Fruit fly (Drosophila melanogaster) ovary, adult (tissue): ENCODE measurements around the gene Hsc70-3.
"Not testable (repeated sequence)": the region's sequence is repeated elsewhere in the genome, so short reads cannot be mapped to it uniquely, and the experiment has no call there.

Experiments
- CG17801 ChIP-seq: fragments of 200-800 bp; optimal IDR thresholded peaks from 2 replicates; lab custom pipeline; 2019; ENCODE audit warnings: missing biosample characterization, mild to moderate bottlenecking, missing genetic modification characterization, moderate library complexity; ENCODE audit not compliant: partially characterized antibody

The Hsc70-3 gene

dm6 chrX:11796925-11797324, 10.0 kb downstream of the Hsc70-3 start:
- no peak for TF ChIP-seq CG17801 (GFP tag; lab: Kevin White, UChicago)

DNA sequence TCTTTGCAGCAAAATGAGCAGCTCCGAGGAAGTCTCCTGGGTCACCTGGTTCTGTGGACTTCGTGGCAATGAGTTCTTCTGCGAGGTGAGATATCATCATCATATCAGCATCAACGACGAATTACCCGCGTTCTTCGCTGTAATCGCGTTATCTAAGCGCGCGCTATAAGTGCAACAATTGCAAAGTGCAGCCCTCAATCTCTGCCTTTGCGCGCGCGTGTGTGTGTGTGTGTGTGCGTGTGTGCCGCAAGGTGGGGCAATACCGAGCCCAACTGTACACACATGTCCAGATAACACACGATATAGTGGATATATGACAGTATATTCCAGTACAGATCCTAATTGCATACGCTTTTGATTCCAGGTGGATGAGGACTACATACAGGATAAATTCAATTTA, 13.5 kb downstream of the Hsc70-3 start:
- no peak for TF ChIP-seq CG17801 (GFP tag; lab: Kevin White, UChicago)

- peak; percentile 35 for TF ChIP-seq CG17801 (GFP tag; lab: Kevin White, UChicago)
These were observed 14.2 kb downstream of the Hsc70-3 start, which contains the start of gene CkIIbeta for dm6 chrX:11792415-11793328. Gene CkIIbeta, plus strand, starts transcription at chrX:11792533.

DNA sequence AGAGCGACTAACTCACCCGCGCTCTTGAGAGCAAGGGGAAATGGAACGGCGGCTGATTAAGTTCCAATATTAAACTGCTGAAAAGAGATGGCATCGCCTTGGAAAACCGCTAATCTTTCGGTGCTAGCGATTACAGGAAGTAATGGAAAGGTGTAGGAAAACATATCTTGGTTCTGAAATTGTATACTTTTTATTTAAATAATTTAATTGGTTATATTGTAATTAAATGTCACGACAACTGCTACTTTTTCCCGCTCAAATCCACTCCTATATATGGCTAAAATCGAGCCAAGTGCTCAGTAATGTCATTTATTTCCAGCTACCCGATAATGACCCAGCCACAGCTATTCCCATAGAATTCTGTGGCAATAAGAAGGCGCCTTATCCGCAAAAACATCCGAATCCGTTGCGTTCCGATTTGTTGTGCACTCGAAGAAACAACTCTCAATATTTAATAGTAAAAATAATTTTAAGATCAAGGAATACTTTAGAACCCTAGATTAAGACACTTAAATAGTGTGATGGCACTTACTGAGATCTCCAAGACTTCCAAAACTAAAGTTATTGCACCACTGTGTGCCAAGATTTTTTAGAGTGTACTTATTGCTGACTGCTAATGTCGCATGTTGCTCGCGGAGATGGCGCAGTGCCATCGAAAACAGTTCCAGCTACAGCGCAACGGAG, 18.6 kb downstream of the Hsc70-3 start:
- TF ChIP-seq CG17801 (GFP tag; lab: Kevin White, UChicago): no peak

- no peak for TF ChIP-seq CG17801 (GFP tag; lab: Kevin White, UChicago)
These were observed 19.8 kb downstream of the Hsc70-3 start, which contains the start of gene Karl for dm6 chrX:11787081-11787480. Gene Karl, plus strand, starts transcription at chrX:11787381.

- TF ChIP-seq CG17801 (GFP tag; lab: Kevin White, UChicago): no peak
These were observed 21.9 kb downstream of the Hsc70-3 start for dm6 chrX:11784997-11785396.

dm6 chrX:11778734-11779220, 28.1 kb downstream of the Hsc70-3 start, which contains the start of gene dy:
Gene dy, minus strand, starts transcription at chrX:11778784.
- TF ChIP-seq CG17801 (GFP tag; lab: Kevin White, UChicago): no peak

DNA sequence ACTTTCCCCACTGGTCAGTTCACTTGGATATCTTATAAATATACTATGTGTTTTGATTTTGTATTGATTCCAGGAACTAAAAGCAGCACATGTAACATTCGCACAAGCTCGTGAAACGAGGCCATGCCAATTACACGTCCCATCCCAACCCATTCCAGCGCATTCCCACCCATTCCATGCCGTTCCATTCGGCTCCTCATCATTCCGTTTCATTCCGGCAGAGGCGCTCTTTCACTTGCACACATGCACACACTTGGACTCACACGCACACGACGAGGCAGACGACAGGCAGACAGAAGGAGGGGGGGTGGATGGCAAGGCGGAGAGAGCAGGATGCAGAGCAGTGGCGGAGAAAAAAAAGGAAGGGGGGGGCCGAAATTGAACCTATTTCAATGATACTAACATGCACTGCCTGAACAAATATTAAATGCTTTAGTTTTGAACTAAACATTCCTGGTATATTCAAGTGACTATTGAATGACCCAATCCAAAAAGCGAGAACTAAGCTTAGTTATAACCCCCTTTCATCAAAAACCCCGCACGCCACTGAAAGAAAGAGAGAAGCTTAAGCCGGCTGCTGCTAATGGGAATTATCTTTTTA, 30.8 kb downstream of the Hsc70-3 start:
- TF ChIP-seq CG17801 (GFP tag; lab: Kevin White, UChicago): no peak

DNA sequence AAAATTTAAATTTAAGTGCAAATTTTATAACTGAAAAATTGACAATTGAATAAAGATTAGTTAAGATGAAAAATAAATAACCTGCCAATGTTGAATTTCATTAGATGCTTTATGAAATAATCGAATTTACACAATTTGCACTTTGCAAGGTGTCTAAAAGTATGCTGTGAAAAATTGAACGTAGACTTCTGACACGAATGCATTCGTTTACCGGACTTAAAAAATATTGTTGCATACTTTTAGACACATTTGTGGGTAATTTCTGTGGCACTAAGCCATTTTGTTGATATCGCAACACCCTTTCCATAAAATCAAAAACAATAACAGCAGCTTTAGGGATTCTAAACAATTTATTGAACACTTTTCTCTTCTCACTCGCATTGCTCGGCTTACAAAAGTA, 37.5 kb downstream of the Hsc70-3 start:
- TF ChIP-seq CG17801 (GFP tag; lab: Kevin White, UChicago): no peak

- no peak for TF ChIP-seq CG17801 (GFP tag; lab: Kevin White, UChicago)
These were observed 42.3 kb downstream of the Hsc70-3 start, which contains the start of gene CG9360 for dm6 chrX:11764540-11765136. Gene CG9360, minus strand, starts transcription at chrX:11764590.

DNA sequence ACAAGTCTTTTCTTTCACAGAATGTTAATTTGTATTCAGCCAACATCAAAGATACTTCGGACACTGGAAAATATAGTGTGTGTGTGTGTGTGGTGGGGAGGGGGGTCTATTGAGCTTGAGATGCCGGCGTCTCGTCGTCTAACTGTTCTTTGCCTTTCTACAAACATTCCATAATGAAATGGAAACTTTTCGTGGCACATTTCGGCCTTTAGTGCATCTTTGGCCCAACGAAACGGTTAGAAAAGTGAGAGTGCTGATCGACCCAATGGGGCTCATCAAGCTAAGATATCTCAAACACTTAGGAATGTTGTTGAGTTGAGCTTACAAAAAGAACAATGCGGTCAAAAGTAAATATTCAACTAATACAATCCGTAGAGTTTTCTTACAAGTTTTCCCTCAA, 50.0 kb downstream of the Hsc70-3 start:
- no peak for TF ChIP-seq CG17801 (GFP tag; lab: Kevin White, UChicago)

DNA sequence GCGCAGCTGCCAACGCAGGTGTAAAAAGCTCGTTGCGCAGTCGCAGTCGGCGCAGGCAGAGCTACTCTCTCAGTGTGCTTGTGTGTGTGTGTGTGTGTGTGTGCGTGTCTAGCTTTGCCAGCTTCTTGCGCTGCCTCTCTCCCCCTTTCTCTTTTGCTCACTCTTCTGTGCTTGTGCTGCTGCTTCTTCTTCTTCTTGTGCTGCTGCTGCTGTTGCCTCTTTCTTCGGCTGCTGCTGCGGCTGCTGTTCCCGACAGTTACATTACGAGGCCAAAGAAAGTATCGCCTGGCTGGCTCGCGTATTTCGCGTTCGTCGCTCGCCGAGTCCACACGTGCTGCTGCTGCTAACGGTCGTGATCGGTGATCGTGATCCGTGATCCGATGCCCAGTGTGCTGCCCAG, 52.9 kb downstream of the Hsc70-3 start, which contains the start of gene m:
Gene m, plus strand, starts transcription at position 301 of the 400 bp plus-strand sequence.
- not testable (repeated sequence) for TF ChIP-seq CG17801 (GFP tag; lab: Kevin White, UChicago)
